Worm (Caenorhabditis elegans) whole organism, young adult: ENCODE data around the gene F14E5.8.

Source experiments
- B0035.1 ChIP-seq: sonication (generic microtip); optimal IDR thresholded peaks from 2 replicates; lab custom pipeline; 2016; ENCODE audit warnings: missing genetic modification characterization, mild to moderate bottlenecking, missing compliant biosample characterization, missing genotype, missing genetic modification reagents
- B0261.1 ChIP-seq: sonication (generic microtip); optimal IDR thresholded peaks from 2 replicates; lab custom pipeline; 2016; ENCODE audit warnings: mild to moderate bottlenecking, missing genetic modification characterization, moderate library complexity, missing compliant biosample characterization
- D2030.7 ChIP-seq: fragments of 200-800 bp; sonication (Bioruptor generic); IDR thresholded peaks from 2 replicates; pipeline ENCODE4 v1.3.6; 2022; ENCODE audit warnings: missing genetic modification reagents, missing genetic modification characterization, missing compliant biosample characterization
- F39B2.1 ChIP-seq: fragments of 200-800 bp; sonication (Bioruptor generic); IDR thresholded peaks from 2 replicates; pipeline ENCODE4 v1.3.6; 2022; ENCODE audit warnings: missing genetic modification reagents, missing genetic modification characterization, missing compliant biosample characterization
- F49E8.2 ChIP-seq: sonication (generic microtip); optimal IDR thresholded peaks from 3 replicates; lab custom pipeline; 2017; ENCODE audit warnings: missing genetic modification characterization, mild to moderate bottlenecking, missing compliant biosample characterization, antibody characterized with exemption, moderate library complexity; ENCODE audit not compliant: insufficient read depth
- K12H6.12 ChIP-seq: fragments of 200-800 bp; sonication (Bioruptor generic); optimal IDR thresholded peaks from 2 replicates; lab custom pipeline; 2018; ENCODE audit warnings: mild to moderate bottlenecking, missing genetic modification characterization, missing compliant biosample characterization
- T26A5.8 ChIP-seq: sonication (generic microtip); optimal IDR thresholded peaks from 2 replicates; lab custom pipeline; 2016; ENCODE audit warnings: missing genetic modification characterization, missing compliant biosample characterization
- Y53G8AR.9 ChIP-seq: fragments of 200-800 bp; sonication (Bioruptor generic); conservative IDR thresholded peaks from 2 replicates; pipeline ENCODE4 v1.3.6; 2022; ENCODE audit warnings: missing genetic modification reagents, missing genetic modification characterization, missing compliant biosample characterization
- Y95B8A.8 ChIP-seq: fragments of 200-800 bp; sonication (Bioruptor generic); IDR thresholded peaks from 2 replicates; pipeline ENCODE4 v1.3.6; 2022; ENCODE audit warnings: missing genetic modification reagents, missing genetic modification characterization, missing compliant biosample characterization
- ama-1 ChIP-seq, 3 experiments: fragments of 150-350 bp in 1 of 3; sonication (generic microtip) in 2 of 3; optimal IDR thresholded peaks; 2 replicates each; lab custom pipeline; 2014 to 2018; ENCODE audit warnings: missing biosample characterization in 2 of 3, missing genetic modification characterization in 2 of 3, missing genetic modification reagents in 2 of 3
- aptf-3 ChIP-seq: fragments of 200-800 bp; sonication (Bioruptor generic); IDR thresholded peaks from 2 replicates; pipeline ENCODE4 v1.3.6; 2022; ENCODE audit warnings: missing genetic modification characterization, missing compliant biosample characterization
- atf-7 ChIP-seq: sonication (generic microtip); optimal IDR thresholded peaks from 2 replicates; lab custom pipeline; 2017; ENCODE audit warnings: mild to moderate bottlenecking, missing genetic modification characterization, missing compliant biosample characterization
- attf-6 ChIP-seq: fragments of 200-800 bp; sonication (Bioruptor generic); IDR thresholded peaks from 2 replicates; pipeline ENCODE4 v1.3.6; 2022; ENCODE audit warnings: missing genetic modification reagents, missing genetic modification characterization, missing compliant biosample characterization
- bed-1 ChIP-seq: fragments of 200-800 bp; sonication (Bioruptor generic); IDR thresholded peaks from 2 replicates; pipeline ENCODE4 v1.3.6; 2022; ENCODE audit warnings: missing genetic modification reagents, missing genetic modification characterization, missing compliant biosample characterization
- bed-2 ChIP-seq: fragments of 200-800 bp; sonication (Bioruptor generic); IDR thresholded peaks from 2 replicates; pipeline ENCODE4 v1.3.6; 2022; ENCODE audit warnings: missing genetic modification reagents, missing genetic modification characterization, missing compliant biosample characterization
- ccch-3 ChIP-seq: fragments of 200-800 bp; sonication (Bioruptor generic); optimal IDR thresholded peaks from 2 replicates; lab custom pipeline; 2018; ENCODE audit warnings: mild to moderate bottlenecking, missing genetic modification characterization, missing compliant biosample characterization
- cebp-1 ChIP-seq, 2 experiments: fragments of 200-800 bp in 1 of 2; sonication (Bioruptor generic) in 1 of 2; sonication (generic microtip) in 1 of 2; IDR thresholded peaks in 1 of 2; optimal IDR thresholded peaks in 1 of 2; 2 replicates each; pipeline versions ENCODE4 v1.3.6 to Lab custom; 2017 to 2022; ENCODE audit warnings: missing compliant biosample characterization in 2 of 2, missing genetic modification characterization in 2 of 2, mild to moderate bottlenecking in 1 of 2, missing genetic modification reagents in 1 of 2, moderate library complexity in 1 of 2
- cebp-2 ChIP-seq: fragments of 200-800 bp; sonication (Bioruptor generic); IDR thresholded peaks from 2 replicates; pipeline ENCODE4 v1.3.6; 2022; ENCODE audit warnings: missing genetic modification characterization, missing compliant biosample characterization
- ceh-58 ChIP-seq: fragments of 200-800 bp; sonication (Bioruptor generic); IDR thresholded peaks from 2 replicates; pipeline ENCODE4 v1.3.6; 2022; ENCODE audit warnings: missing genetic modification characterization, missing compliant biosample characterization
- ceh-79 ChIP-seq: sonication (generic microtip); optimal IDR thresholded peaks from 2 replicates; lab custom pipeline; 2017; ENCODE audit warnings: mild to moderate bottlenecking, missing genetic modification characterization, missing compliant biosample characterization
- dpl-1 ChIP-seq: fragments of 150-350 bp; optimal IDR thresholded peaks from 2 replicates; lab custom pipeline; 2014; ENCODE audit warnings: missing biosample characterization, missing genetic modification reagents, missing genetic modification characterization
- efl-1 ChIP-seq: fragments of 150-350 bp; optimal IDR thresholded peaks from 2 replicates; lab custom pipeline; 2014; ENCODE audit warnings: missing biosample characterization, missing genetic modification reagents, missing genetic modification characterization
- egl-18 ChIP-seq: fragments of 200-800 bp; sonication (Bioruptor generic); IDR thresholded peaks from 2 replicates; pipeline ENCODE4 v1.3.6; 2022; ENCODE audit warnings: missing genetic modification reagents, missing genetic modification characterization, missing compliant biosample characterization
- egl-44 ChIP-seq: fragments of 200-800 bp; sonication (Bioruptor generic); IDR thresholded peaks from 2 replicates; pipeline ENCODE4 v1.3.6; 2022; ENCODE audit warnings: missing genetic modification reagents, missing genetic modification characterization, missing compliant biosample characterization
- ekl-4 ChIP-seq: fragments of 200-800 bp; sonication (Bioruptor generic); IDR thresholded peaks from 2 replicates; pipeline ENCODE4 v1.3.6; 2022; ENCODE audit warnings: missing genetic modification reagents, missing genetic modification characterization, missing compliant biosample characterization
- ets-4 ChIP-seq: fragments of 200-800 bp; sonication (Bioruptor generic); optimal IDR thresholded peaks from 2 replicates; lab custom pipeline; 2018; ENCODE audit warnings: mild to moderate bottlenecking, missing genetic modification characterization, missing compliant biosample characterization
- hlh-26 ChIP-seq: fragments of 200-800 bp; sonication (Bioruptor generic); conservative IDR thresholded peaks from 2 replicates; pipeline ENCODE4 v1.3.6; 2022; ENCODE audit warnings: missing genetic modification reagents, missing genetic modification characterization, missing compliant biosample characterization
- hrde-1 ChIP-seq: sonication (generic microtip); optimal IDR thresholded peaks from 2 replicates; lab custom pipeline; 2016; ENCODE audit warnings: missing genetic modification characterization, mild to moderate bottlenecking, missing compliant biosample characterization, moderate library complexity, missing genotype, missing genetic modification reagents, borderline replicate concordance
- lin-35 ChIP-seq, 3 experiments: fragments of 150-350 bp in 2 of 3; sonication (generic microtip) in 1 of 3; optimal IDR thresholded peaks; 2 replicates each; lab custom pipeline; 2014 to 2018; ENCODE audit warnings: missing biosample characterization in 3 of 3, missing genetic modification characterization in 3 of 3, missing genetic modification reagents in 3 of 3
- lin-54 ChIP-seq: fragments of 200-800 bp; sonication (Bioruptor generic); optimal IDR thresholded peaks from 2 replicates; lab custom pipeline; 2018; ENCODE audit warnings: mild to moderate bottlenecking, missing genetic modification characterization, missing compliant biosample characterization
- lsy-27 ChIP-seq: sonication (generic microtip); optimal IDR thresholded peaks from 2 replicates; lab custom pipeline; 2017; ENCODE audit warnings: missing genetic modification characterization, mild to moderate bottlenecking, missing compliant biosample characterization, antibody characterized with exemption, missing genotype, borderline replicate concordance; ENCODE audit not compliant: insufficient read depth
- madf-8 ChIP-seq: fragments of 200-800 bp; sonication (Bioruptor generic); conservative IDR thresholded peaks from 2 replicates; pipeline ENCODE4 v1.3.6; 2022; ENCODE audit warnings: missing genetic modification reagents, missing genetic modification characterization, missing compliant biosample characterization
- mcd-1 ChIP-seq: fragments of 200-800 bp; sonication (Bioruptor generic); IDR thresholded peaks from 2 replicates; pipeline ENCODE4 v1.3.6; 2022; ENCODE audit warnings: missing genetic modification reagents, missing genetic modification characterization, missing compliant biosample characterization
- nfyb-1 ChIP-seq: fragments of 200-800 bp; sonication (Bioruptor generic); IDR thresholded peaks from 2 replicates; pipeline ENCODE4 v1.3.6; 2022; ENCODE audit warnings: missing genetic modification reagents, missing genetic modification characterization, missing compliant biosample characterization
- nhr-120 ChIP-seq: fragments of 200-800 bp; sonication (Bioruptor generic); IDR thresholded peaks from 2 replicates; pipeline ENCODE4 v1.3.6; 2022; ENCODE audit warnings: missing genetic modification characterization, missing compliant biosample characterization
- nhr-179 ChIP-seq: sonication (generic microtip); optimal IDR thresholded peaks from 2 replicates; lab custom pipeline; 2016; ENCODE audit warnings: mild to moderate bottlenecking, missing genetic modification characterization, missing compliant biosample characterization
- nhr-80 ChIP-seq: sonication (generic microtip); optimal IDR thresholded peaks from 2 replicates; lab custom pipeline; 2016; ENCODE audit warnings: missing genetic modification characterization, missing compliant biosample characterization
- nhr-90 ChIP-seq: sonication (generic microtip); optimal IDR thresholded peaks from 2 replicates; lab custom pipeline; 2016; ENCODE audit warnings: missing genotype, mild to moderate bottlenecking, missing genetic modification characterization, missing compliant biosample characterization
- rec-8 ChIP-seq, 2 experiments: sonication (generic microtip); optimal IDR thresholded peaks; 2 replicates each; lab custom pipeline; 2016; ENCODE audit warnings: mild to moderate bottlenecking in 2 of 2, missing genetic modification characterization in 2 of 2, missing genetic modification reagents in 2 of 2, missing genotype in 2 of 2, missing biosample characterization in 1 of 2, missing compliant biosample characterization in 1 of 2, moderate library complexity in 1 of 2
- rpc-1 ChIP-seq, 2 experiments: fragments of 150-350 bp in 1 of 2; sonication (generic microtip) in 1 of 2; optimal IDR thresholded peaks; 2 replicates each; lab custom pipeline; 2014 to 2018; ENCODE audit warnings: missing biosample characterization in 1 of 2, missing genetic modification characterization in 1 of 2, missing genetic modification reagents in 1 of 2, missing genotype in 1 of 2
- snpc-3.4 ChIP-seq: sonication (generic microtip); optimal IDR thresholded peaks from 2 replicates; lab custom pipeline; 2017; ENCODE audit warnings: missing genetic modification characterization, mild to moderate bottlenecking, missing compliant biosample characterization, antibody characterized with exemption, moderate library complexity, missing genotype, missing genetic modification reagents
- snpc-4 ChIP-seq, 5 experiments: fragments of 150-350 bp in 1 of 5; sonication (generic microtip) in 4 of 5; optimal IDR thresholded peaks; 2 replicates each; lab custom pipeline; 2014 to 2018; ENCODE audit warnings: missing genetic modification characterization in 5 of 5, missing biosample characterization in 3 of 5, antibody characterized with exemption in 2 of 5, mild to moderate bottlenecking in 2 of 5, missing compliant biosample characterization in 2 of 5, missing genotype in 2 of 5, moderate library complexity in 2 of 5, missing genetic modification reagents in 1 of 5
- ztf-26 ChIP-seq: sonication (generic microtip); optimal IDR thresholded peaks from 2 replicates; lab custom pipeline; 2017; ENCODE audit warnings: missing genetic modification characterization, missing compliant biosample characterization
- ztf-28 ChIP-seq: fragments of 200-800 bp; sonication (Bioruptor generic); IDR thresholded peaks from 2 replicates; pipeline ENCODE4 v1.3.6; 2022; ENCODE audit warnings: missing genetic modification reagents, missing genetic modification characterization, missing compliant biosample characterization
- ztf-6 ChIP-seq: fragments of 200-800 bp; sonication (Bioruptor generic); IDR thresholded peaks from 2 replicates; pipeline ENCODE4 v1.3.6; 2022; ENCODE audit warnings: missing genetic modification reagents, missing genetic modification characterization, missing compliant biosample characterization

The F14E5.8 gene

ce11 chrII:8441519-8441918 is 21.6 kb downstream of the F14E5.8 start (continued):
- TF ChIP-seq dpl-1 (GFP tag; lab: Kevin White, UChicago) (no peak), ztf-28 (GFP tag; lab: Robert Waterston, UW) (0 out of 2 replicates have a peak, but pooled peaks have one; percentile 25), ama-1 (optimal IDR thresholded peaks at IDR 0.05; lab: Kevin White, UChicago) (no peak), ama-1 (GFP tag; optimal IDR thresholded peaks at IDR 0.05; lab: Kevin White, UChicago) (peak; percentile 87 to 91), nfyb-1 (GFP tag; lab: Robert Waterston, UW) (peak; percentile 61), nhr-80 (tag; lab: Kevin White, UChicago) (peak; percentile 14), Y53G8AR.9 (peak; percentile 93), egl-44 (GFP tag; lab: Robert Waterston, UW) (peak; percentile 84), bed-2 (GFP tag; lab: Robert Waterston, UW) (no peak), egl-18 (GFP tag; lab: Robert Waterston, UW) (0 out of 2 replicates have a peak, but pooled peaks have one; percentile 61), ceh-79 (tag; lab: Kevin White, UChicago) (peak; percentile 87), rec-8 (tag; optimal IDR thresholded peaks at IDR 0.05; lab: Kevin White, UChicago) (peak; percentile 80 to 92), D2030.7 (no peak), ceh-58 (peak; percentile 98), rpc-1 (optimal IDR thresholded peaks at IDR 0.05; lab: Kevin White, UChicago) (peak; percentile 97), rpc-1 (tag; optimal IDR thresholded peaks at IDR 0.05; lab: Kevin White, UChicago) (peak; percentile 99), B0261.1 (tag; lab: Kevin White, UChicago) (peak; percentile 75), ccch-3 (GFP tag; lab: Kevin White, UChicago) (no peak), aptf-3 (GFP tag; lab: Robert Waterston, UW) (peak; percentile 74; the same call in 1 of the 2 replicates), hlh-26 (GFP tag; lab: Robert Waterston, UW) (no peak), lin-35 (GFP tag; optimal IDR thresholded peaks at IDR 0.05; lab: Kevin White, UChicago) (peak in 1 of 3 experiments; percentile 56), cebp-1 (GFP tag; IDR thresholded peaks at IDR 0.05; lab: Robert Waterston, UW) (no peak), cebp-1 (tag; optimal IDR thresholded peaks at IDR 0.05; lab: Kevin White, UChicago) (no peak), cebp-2 (GFP tag; lab: Robert Waterston, UW) (0 out of 2 replicates have a peak, but pooled peaks have one; percentile 84), efl-1 (no peak), lin-54 (GFP tag; lab: Kevin White, UChicago) (peak; percentile 66), madf-8 (no peak; the same call in 1 of the 2 replicates), F49E8.2 (tag; lab: Kevin White, UChicago) (no peak), attf-6 (GFP tag; lab: Robert Waterston, UW) (peak; percentile 69; the same call in 1 of the 2 replicates), B0035.1 (tag; lab: Kevin White, UChicago) (peak; percentile 69), mcd-1 (GFP tag; lab: Robert Waterston, UW) (peak; percentile 53; the same call in 1 of the 2 replicates), bed-1 (GFP tag; lab: Robert Waterston, UW) (no peak), nhr-179 (peak; percentile 74), hrde-1 (tag; lab: Kevin White, UChicago) (peak; percentile 89), ztf-6 (GFP tag; lab: Robert Waterston, UW) (peak; percentile 65; the same call in 1 of the 2 replicates), nhr-120 (GFP tag; lab: Robert Waterston, UW) (peak; percentile 98), snpc-3.4 (peak; percentile 92), atf-7 (tag; lab: Kevin White, UChicago) (peak; percentile 61), K12H6.12 (tag; lab: Kevin White, UChicago) (no peak), lsy-27 (tag; lab: Kevin White, UChicago) (no peak), Y95B8A.8 (GFP tag; lab: Robert Waterston, UW) (no peak), ztf-26 (tag; lab: Kevin White, UChicago) (no peak), F39B2.1 (GFP tag; lab: Robert Waterston, UW) (peak; percentile 23; the same call in 1 of the 2 replicates), ekl-4 (GFP tag; lab: Robert Waterston, UW) (peak; percentile 86), ets-4 (no peak), nhr-90 (tag; lab: Kevin White, UChicago) (peak; percentile 85), T26A5.8 (tag; lab: Kevin White, UChicago) (peak; percentile 97), snpc-4 (GFP tag; optimal IDR thresholded peaks at IDR 0.05; lab: Kevin White, UChicago) (peak; percentile 59), snpc-4 (tag; optimal IDR thresholded peaks at IDR 0.05; lab: Kevin White, UChicago) (peak in 2 of 4 experiments; percentile 26 to 60)
